Fruit fly (Drosophila melanogaster) whole organism, wandering third instar larva: ENCODE results near the gene hob.
A peak's percentile ranks its signal among the peaks of the same experiment; 100 is the strongest.

ENCODE experiments used
- Abd-B ChIP-seq: fragments of >200 bp; optimal IDR thresholded peaks from 2 replicates; lab custom pipeline; 2017; ENCODE audit warnings: missing biosample characterization, missing genetic modification characterization
- CG32264 ChIP-seq: fragments of 200-800 bp; sonication (Bioruptor generic); optimal IDR thresholded peaks from 2 replicates; lab custom pipeline; 2016; ENCODE audit warnings: missing biosample characterization, missing genetic modification characterization
- CG9705 ChIP-seq: fragments of 200-800 bp; sonication (Bioruptor generic); optimal IDR thresholded peaks from 2 replicates; lab custom pipeline; 2018; ENCODE audit warnings: missing biosample characterization, mild to moderate bottlenecking, missing genetic modification characterization
- CrebA ChIP-seq: fragments of 200-800 bp; sonication (Bioruptor generic); optimal IDR thresholded peaks from 2 replicates; lab custom pipeline; 2016; ENCODE audit warnings: missing biosample characterization, mild to moderate bottlenecking, missing genetic modification characterization, borderline replicate concordance
- Dfd ChIP-seq: fragments of >200 bp; optimal IDR thresholded peaks from 2 replicates; lab custom pipeline; 2017; ENCODE audit warnings: missing biosample characterization, missing genetic modification characterization
- Dif ChIP-seq: fragments of 200-275, 200-300 bp; sonication (Bioruptor generic); optimal IDR thresholded peaks from 2 replicates; lab custom pipeline; 2018; ENCODE audit warnings: missing biosample characterization, missing genetic modification characterization; ENCODE audit not compliant: partially characterized antibody
- GATAd ChIP-seq: sonication (Bioruptor generic); optimal IDR thresholded peaks from 2 replicates; lab custom pipeline; 2016; ENCODE audit warnings: missing biosample characterization, missing genetic modification characterization
- HLH106 ChIP-seq: fragments of 200-800 bp; optimal IDR thresholded peaks from 3 replicates; lab custom pipeline; 2019; ENCODE audit warnings: missing biosample characterization, mild to moderate bottlenecking, missing genetic modification characterization, moderate library complexity
- Hnf4 ChIP-seq: fragments of 200-800 bp; sonication (Bioruptor generic); optimal IDR thresholded peaks from 2 replicates; lab custom pipeline; 2016; ENCODE audit warnings: missing biosample characterization, mild to moderate bottlenecking, missing genetic modification characterization
- Hr78 ChIP-seq: fragments of >200 bp; optimal IDR thresholded peaks from 2 replicates; lab custom pipeline; 2017; ENCODE audit warnings: missing biosample characterization, missing genetic modification characterization
- Hr83 ChIP-seq: fragments of 200-300 bp; sonication (Bioruptor generic); optimal IDR thresholded peaks from 2 replicates; lab custom pipeline; 2016; ENCODE audit warnings: missing biosample characterization, mild to moderate bottlenecking, missing genetic modification characterization, moderate library complexity; ENCODE audit not compliant: poor library complexity, severe bottlenecking
- Jra ChIP-seq: sonication (Bioruptor generic); optimal IDR thresholded peaks from 2 replicates; lab custom pipeline; 2016; ENCODE audit warnings: missing biosample characterization, missing genetic modification characterization
- Mio ChIP-seq: sonication (Bioruptor generic); optimal IDR thresholded peaks from 2 replicates; lab custom pipeline; 2016; ENCODE audit warnings: missing biosample characterization, missing genetic modification characterization
- Myc ChIP-seq: fragments of >200 bp; optimal IDR thresholded peaks from 2 replicates; lab custom pipeline; 2017
- N ChIP-seq: fragments of >200 bp; optimal IDR thresholded peaks from 2 replicates; lab custom pipeline; 2018; ENCODE audit warnings: missing biosample characterization, missing external identifiers, missing genetic modification characterization
- OdsH ChIP-seq: fragments of 200-800 bp; sonication (Bioruptor generic); optimal IDR thresholded peaks from 2 replicates; lab custom pipeline; 2016; ENCODE audit warnings: missing biosample characterization, mild to moderate bottlenecking, missing genetic modification characterization
- Rel ChIP-seq, 2 experiments: fragments of 200-800 bp; sonication (Bioruptor generic) in 1 of 2; optimal IDR thresholded peaks; 2 replicates in 1 of 2; 3 replicates in 1 of 2; lab custom pipeline; 2016 to 2019; ENCODE audit warnings: mild to moderate bottlenecking in 2 of 2, missing biosample characterization in 2 of 2, missing genetic modification characterization in 2 of 2, moderate library complexity in 1 of 2
- Sp1 ChIP-seq: fragments of 200-800 bp; sonication (Bioruptor generic); optimal IDR thresholded peaks from 3 replicates; lab custom pipeline; 2019; ENCODE audit warnings: missing biosample characterization, mild to moderate bottlenecking, missing genetic modification characterization, moderate library complexity
- Vsx2 ChIP-seq: fragments of 200-300, 225-300 bp; sonication (Bioruptor generic); optimal IDR thresholded peaks from 2 replicates; lab custom pipeline; 2018; ENCODE audit warnings: missing biosample characterization, missing genetic modification characterization; ENCODE audit not compliant: partially characterized antibody
- br ChIP-seq: fragments of 200-800 bp; sonication (Bioruptor generic); optimal IDR thresholded peaks from 2 replicates; lab custom pipeline; 2016; ENCODE audit warnings: missing biosample characterization, missing genetic modification characterization
- brk ChIP-seq: fragments of 200-800 bp; sonication (Bioruptor generic); optimal IDR thresholded peaks from 2 replicates; lab custom pipeline; 2016; ENCODE audit warnings: missing biosample characterization, mild to moderate bottlenecking, missing genetic modification characterization
- dl ChIP-seq, 2 experiments: fragments of 175-275, 200-275 bp in 1 of 2; fragments of 200-275 bp in 1 of 2; sonication (Bioruptor generic); optimal IDR thresholded peaks; lab custom pipeline; 2018; ENCODE audit warnings: mild to moderate bottlenecking in 2 of 2, missing biosample characterization in 2 of 2, missing genetic modification characterization in 2 of 2, moderate library complexity in 2 of 2; ENCODE audit not compliant: partially characterized antibody in 2 of 2, insufficient read depth in 1 of 2
- dmrt93B ChIP-seq: fragments of 200-800 bp; sonication (Bioruptor generic); optimal IDR thresholded peaks from 2 replicates; lab custom pipeline; 2018; ENCODE audit warnings: missing biosample characterization, mild to moderate bottlenecking, missing genetic modification characterization
- dsf ChIP-seq: sonication (Bioruptor generic); optimal IDR thresholded peaks from 2 replicates; lab custom pipeline; 2016; ENCODE audit warnings: missing biosample characterization, missing genetic modification characterization, borderline replicate concordance
- ey ChIP-seq: fragments of 200-800 bp; sonication (Bioruptor generic); optimal IDR thresholded peaks from 2 replicates; lab custom pipeline; 2016; ENCODE audit warnings: missing biosample characterization, missing genetic modification characterization
- foxo ChIP-seq, 2 experiments: fragments of 200-800 bp; sonication (Bioruptor generic); optimal IDR thresholded peaks; 2 replicates in 1 of 2; 3 replicates in 1 of 2; lab custom pipeline; 2016 to 2017; ENCODE audit warnings: missing biosample characterization in 2 of 2, missing genetic modification characterization in 2 of 2
- fru ChIP-seq: fragments of 200-800 bp; sonication (Bioruptor generic); optimal IDR thresholded peaks from 3 replicates; lab custom pipeline; 2016; ENCODE audit warnings: missing biosample characterization, mild to moderate bottlenecking, missing genetic modification characterization
- h ChIP-seq: fragments of 200-800 bp; sonication (Bioruptor generic); optimal IDR thresholded peaks from 3 replicates; lab custom pipeline; 2016; ENCODE audit warnings: missing biosample characterization, mild to moderate bottlenecking, missing genetic modification characterization
- jim ChIP-seq: fragments of 175-275, 200-325 bp; sonication (Bioruptor generic); optimal IDR thresholded peaks from 2 replicates; lab custom pipeline; 2016; ENCODE audit warnings: missing biosample characterization, mild to moderate bottlenecking, missing genetic modification characterization
- lola ChIP-seq: fragments of >200 bp; optimal IDR thresholded peaks from 2 replicates; lab custom pipeline; 2017; ENCODE audit warnings: missing biosample characterization, missing genetic modification characterization
- pan ChIP-seq: fragments of >200 bp; optimal IDR thresholded peaks from 2 replicates; lab custom pipeline; 2017
- psq ChIP-seq: fragments of 200-800 bp; sonication (Bioruptor generic); optimal IDR thresholded peaks from 3 replicates; lab custom pipeline; 2017; ENCODE audit warnings: missing biosample characterization, mild to moderate bottlenecking, missing genetic modification characterization, moderate library complexity
- rgr ChIP-seq: fragments of 200-800 bp; sonication (Bioruptor generic); optimal IDR thresholded peaks from 3 replicates; lab custom pipeline; 2016; ENCODE audit warnings: missing biosample characterization, mild to moderate bottlenecking, missing genetic modification characterization
- sage ChIP-seq: fragments of 200-800 bp; sonication (Bioruptor generic); optimal IDR thresholded peaks from 2 replicates; lab custom pipeline; 2016; ENCODE audit warnings: missing biosample characterization, mild to moderate bottlenecking, missing genetic modification characterization
- sv ChIP-seq: fragments of 200-800 bp; sonication (Bioruptor generic); optimal IDR thresholded peaks from 3 replicates; lab custom pipeline; 2016; ENCODE audit warnings: missing biosample characterization, missing genetic modification characterization
- tai ChIP-seq: sonication (Bioruptor generic); optimal IDR thresholded peaks from 2 replicates; lab custom pipeline; 2016; ENCODE audit warnings: missing biosample characterization, missing genetic modification characterization
- usp ChIP-seq: fragments of >200 bp; optimal IDR thresholded peaks from 2 replicates; lab custom pipeline; 2017; ENCODE audit warnings: missing biosample characterization, missing genetic modification characterization
- woc ChIP-seq: sonication (Bioruptor generic); optimal IDR thresholded peaks from 2 replicates; lab custom pipeline; 2016; ENCODE audit warnings: missing biosample characterization, mild to moderate bottlenecking, missing genetic modification characterization

The hob gene

dm6 chr3L:3239033-3239752 lies 20.5 kb upstream of the hob start, which contains the start of gene CG17746:
CG17746 (minus strand) TSS chr3L:3239578.
- TF ChIP-seq rgr (peak; percentile 44), usp (no peak), dsf (GFP tag; lab: Kevin White, UChicago) (no peak), psq (GFP tag; lab: Kevin White, UChicago) (no peak), fru (GFP tag; lab: Kevin White, UChicago) (peak; percentile 3), Rel (GFP tag; optimal IDR thresholded peaks at IDR 0.05; lab: Kevin White, UChicago) (no peak), Rel (tag; optimal IDR thresholded peaks at IDR 0.05; lab: Kevin White, UChicago) (no peak), Dif (GFP tag; lab: Kevin White, UChicago) (peak; percentile 6), Myc (lab: Kevin White, UChicago) (no peak), foxo (GFP tag; optimal IDR thresholded peaks at IDR 0.05; lab: Kevin White, UChicago) (peak in 1 of 2 experiments; percentile 35), brk (GFP tag; lab: Kevin White, UChicago) (peak; percentile 31), HLH106 (peak; percentile 2), Hr78 (no peak), dl (GFP tag; optimal IDR thresholded peaks at IDR 0.05; lab: Kevin White, UChicago; ENCODE audit: insufficient read depth in 1 of 2, partially characterized antibody in 2 of 2) (no peak), woc (GFP tag; lab: Kevin White, UChicago) (no peak), h (peak; percentile 48), lola (GFP tag; lab: Kevin White, UChicago) (no peak), tai (GFP tag; lab: Kevin White, UChicago) (no peak), Hnf4 (peak; percentile 53), sv (GFP tag; lab: Kevin White, UChicago) (peak; percentile 17), CrebA (no peak), jim (no peak), Vsx2 (GFP tag; lab: Kevin White, UChicago) (no peak), br (GFP tag; lab: Kevin White, UChicago) (no peak), Dfd (GFP tag; lab: Kevin White, UChicago) (no peak), dmrt93B (no peak), OdsH (GFP tag; lab: Kevin White, UChicago) (no peak), ey (GFP tag; lab: Kevin White, UChicago) (peak; percentile 4), N (GFP tag; lab: Kevin White, UChicago) (no peak), pan (lab: Kevin White, UChicago) (no peak), Hr83 (GFP tag; lab: Kevin White, UChicago) (peak; percentile 50), CG9705 (GFP tag; lab: Kevin White, UChicago) (no peak), GATAd (GFP tag; lab: Kevin White, UChicago) (no peak), Mio (GFP tag; lab: Kevin White, UChicago) (no peak), CG32264 (no peak), Jra (GFP tag; lab: Kevin White, UChicago) (peak; percentile 10), Sp1 (GFP tag; lab: Kevin White, UChicago) (no peak), sage (GFP tag; lab: Kevin White, UChicago) (no peak), Abd-B (GFP tag; lab: Kevin White, UChicago) (no peak)

dm6 chr3L:3236319-3236718 lies 17.6 kb upstream of the hob start:
- TF ChIP-seq pan (lab: Kevin White, UChicago) (no peak), Mio (GFP tag; lab: Kevin White, UChicago) (no peak), lola (GFP tag; lab: Kevin White, UChicago) (no peak), br (GFP tag; lab: Kevin White, UChicago) (no peak), Jra (GFP tag; lab: Kevin White, UChicago) (no peak), Hr78 (no peak), woc (GFP tag; lab: Kevin White, UChicago) (no peak), CG32264 (no peak), Myc (lab: Kevin White, UChicago) (no peak), h (no peak), Hr83 (GFP tag; lab: Kevin White, UChicago) (no peak)
- TF ChIP-seq, all 38 proteins: peak for 0
